Worm (Caenorhabditis elegans) whole organism, young adult: ENCODE data around the gene Y37E11AM.4.

Source experiments
- B0035.1 ChIP-seq: sonication (generic microtip); optimal IDR thresholded peaks from 2 replicates; lab custom pipeline; 2016; ENCODE audit warnings: missing genetic modification characterization, mild to moderate bottlenecking, missing compliant biosample characterization, missing genotype, missing genetic modification reagents
- B0336.3 ChIP-seq: fragments of 200-800 bp; sonication (Bioruptor generic); IDR thresholded peaks from 2 replicates; pipeline ENCODE4 v1.3.6; 2022; ENCODE audit warnings: missing genetic modification characterization, missing compliant biosample characterization
- F23B12.7 ChIP-seq: sonication (generic microtip); optimal IDR thresholded peaks from 2 replicates; lab custom pipeline; 2017; ENCODE audit warnings: missing genetic modification characterization, mild to moderate bottlenecking, missing compliant biosample characterization, antibody characterized with exemption, moderate library complexity; ENCODE audit not compliant: insufficient read depth
- F33H1.4 ChIP-seq: fragments of 200-800 bp; sonication (Bioruptor generic); IDR thresholded peaks from 2 replicates; pipeline ENCODE4 v1.3.6; 2022; ENCODE audit warnings: missing genetic modification reagents, missing genetic modification characterization, missing compliant biosample characterization
- F39B2.1 ChIP-seq: fragments of 200-800 bp; sonication (Bioruptor generic); IDR thresholded peaks from 2 replicates; pipeline ENCODE4 v1.3.6; 2022; ENCODE audit warnings: missing genetic modification reagents, missing genetic modification characterization, missing compliant biosample characterization
- F52B5.7 ChIP-seq: sonication (generic microtip); optimal IDR thresholded peaks from 2 replicates; lab custom pipeline; 2016; ENCODE audit warnings: mild to moderate bottlenecking, missing genetic modification characterization, missing compliant biosample characterization
- F55B11.4 ChIP-seq: sonication (generic microtip); optimal IDR thresholded peaks from 2 replicates; lab custom pipeline; 2016; ENCODE audit warnings: missing compliant biosample characterization, missing genetic modification characterization, borderline replicate concordance; ENCODE audit not compliant: insufficient read depth
- F57C9.4 ChIP-seq: sonication (generic microtip); optimal IDR thresholded peaks from 2 replicates; lab custom pipeline; 2017; ENCODE audit warnings: mild to moderate bottlenecking, missing genetic modification characterization, missing compliant biosample characterization
- T26A5.8 ChIP-seq: sonication (generic microtip); optimal IDR thresholded peaks from 2 replicates; lab custom pipeline; 2016; ENCODE audit warnings: missing genetic modification characterization, missing compliant biosample characterization
- attf-5 ChIP-seq: fragments of 200-800 bp; sonication (Bioruptor generic); optimal IDR thresholded peaks from 2 replicates; lab custom pipeline; 2018; ENCODE audit warnings: mild to moderate bottlenecking, missing genetic modification characterization, missing compliant biosample characterization
- bed-2 ChIP-seq: fragments of 200-800 bp; sonication (Bioruptor generic); IDR thresholded peaks from 2 replicates; pipeline ENCODE4 v1.3.6; 2022; ENCODE audit warnings: missing genetic modification reagents, missing genetic modification characterization, missing compliant biosample characterization
- ccch-3 ChIP-seq: fragments of 200-800 bp; sonication (Bioruptor generic); optimal IDR thresholded peaks from 2 replicates; lab custom pipeline; 2018; ENCODE audit warnings: mild to moderate bottlenecking, missing genetic modification characterization, missing compliant biosample characterization
- cebp-1 ChIP-seq, 2 experiments: fragments of 200-800 bp in 1 of 2; sonication (Bioruptor generic) in 1 of 2; sonication (generic microtip) in 1 of 2; IDR thresholded peaks in 1 of 2; optimal IDR thresholded peaks in 1 of 2; 2 replicates each; pipeline versions ENCODE4 v1.3.6 to Lab custom; 2017 to 2022; ENCODE audit warnings: missing compliant biosample characterization in 2 of 2, missing genetic modification characterization in 2 of 2, mild to moderate bottlenecking in 1 of 2, missing genetic modification reagents in 1 of 2, moderate library complexity in 1 of 2
- ceh-79 ChIP-seq: sonication (generic microtip); optimal IDR thresholded peaks from 2 replicates; lab custom pipeline; 2017; ENCODE audit warnings: mild to moderate bottlenecking, missing genetic modification characterization, missing compliant biosample characterization
- chd-7 ChIP-seq: sonication (generic microtip); optimal IDR thresholded peaks from 2 replicates; lab custom pipeline; 2016; ENCODE audit warnings: mild to moderate bottlenecking, missing genetic modification characterization, moderate library complexity, missing compliant biosample characterization
- dox-1 ChIP-seq: fragments of 200-800 bp; sonication (Bioruptor generic); IDR thresholded peaks from 2 replicates; pipeline ENCODE4 v1.3.6; 2022; ENCODE audit warnings: missing genetic modification reagents, missing genetic modification characterization, missing compliant biosample characterization
- dpff-1 ChIP-seq: sonication (generic microtip); optimal IDR thresholded peaks from 2 replicates; lab custom pipeline; 2017; ENCODE audit warnings: mild to moderate bottlenecking, missing genetic modification characterization, missing compliant biosample characterization
- egl-44 ChIP-seq: fragments of 200-800 bp; sonication (Bioruptor generic); IDR thresholded peaks from 2 replicates; pipeline ENCODE4 v1.3.6; 2022; ENCODE audit warnings: missing genetic modification reagents, missing genetic modification characterization, missing compliant biosample characterization
- egrh-3 ChIP-seq: fragments of 200-800 bp; sonication (Bioruptor generic); IDR thresholded peaks from 2 replicates; pipeline ENCODE4 v1.3.6; 2022; ENCODE audit warnings: missing genetic modification reagents, missing genetic modification characterization, missing compliant biosample characterization
- ets-4 ChIP-seq: fragments of 200-800 bp; sonication (Bioruptor generic); optimal IDR thresholded peaks from 2 replicates; lab custom pipeline; 2018; ENCODE audit warnings: mild to moderate bottlenecking, missing genetic modification characterization, missing compliant biosample characterization
- fkh-3 ChIP-seq: sonication (generic microtip); optimal IDR thresholded peaks from 2 replicates; lab custom pipeline; 2016; ENCODE audit warnings: mild to moderate bottlenecking, missing genetic modification characterization, missing compliant biosample characterization
- hmg-1.2 ChIP-seq: fragments of 200-800 bp; sonication (Bioruptor generic); IDR thresholded peaks from 2 replicates; pipeline ENCODE4 v1.3.6; 2022; ENCODE audit warnings: missing genetic modification reagents, missing genetic modification characterization, missing compliant biosample characterization
- hrde-1 ChIP-seq: sonication (generic microtip); optimal IDR thresholded peaks from 2 replicates; lab custom pipeline; 2016; ENCODE audit warnings: missing genetic modification characterization, mild to moderate bottlenecking, missing compliant biosample characterization, moderate library complexity, missing genotype, missing genetic modification reagents, borderline replicate concordance
- let-526 ChIP-seq: fragments of 200-800 bp; sonication (Bioruptor generic); IDR thresholded peaks from 2 replicates; pipeline ENCODE4 v1.3.6; 2022; ENCODE audit warnings: missing genetic modification reagents, missing genetic modification characterization, missing compliant biosample characterization
- let-607 ChIP-seq, 2 experiments: fragments of 200-800 bp in 1 of 2; sonication (Bioruptor generic) in 1 of 2; sonication (generic microtip) in 1 of 2; optimal IDR thresholded peaks; 2 replicates each; lab custom pipeline; 2016 to 2018; ENCODE audit warnings: mild to moderate bottlenecking in 2 of 2, missing compliant biosample characterization in 2 of 2, missing genetic modification characterization in 2 of 2, moderate library complexity in 2 of 2, missing genotype in 1 of 2
- lin-54 ChIP-seq: fragments of 200-800 bp; sonication (Bioruptor generic); optimal IDR thresholded peaks from 2 replicates; lab custom pipeline; 2018; ENCODE audit warnings: mild to moderate bottlenecking, missing genetic modification characterization, missing compliant biosample characterization
- madf-10 ChIP-seq: sonication (generic microtip); optimal IDR thresholded peaks from 2 replicates; lab custom pipeline; 2016; ENCODE audit warnings: mild to moderate bottlenecking, missing genetic modification characterization, missing compliant biosample characterization
- madf-3 ChIP-seq: fragments of 200-800 bp; sonication (Bioruptor generic); IDR thresholded peaks from 2 replicates; pipeline ENCODE4 v1.3.6; 2022; ENCODE audit warnings: missing genetic modification reagents, missing genetic modification characterization, missing compliant biosample characterization
- mcd-1 ChIP-seq: fragments of 200-800 bp; sonication (Bioruptor generic); IDR thresholded peaks from 2 replicates; pipeline ENCODE4 v1.3.6; 2022; ENCODE audit warnings: missing genetic modification reagents, missing genetic modification characterization, missing compliant biosample characterization
- mes-4 ChIP-seq: sonication (generic microtip); optimal IDR thresholded peaks from 2 replicates; lab custom pipeline; 2016; ENCODE audit warnings: missing genotype, missing genetic modification characterization, missing compliant biosample characterization
- nfya-1 ChIP-seq: sonication (generic microtip); optimal IDR thresholded peaks from 2 replicates; lab custom pipeline; 2017; ENCODE audit warnings: antibody characterized with exemption, missing compliant biosample characterization, missing genetic modification characterization, borderline replicate concordance; ENCODE audit not compliant: insufficient read depth
- nhr-120 ChIP-seq: fragments of 200-800 bp; sonication (Bioruptor generic); IDR thresholded peaks from 2 replicates; pipeline ENCODE4 v1.3.6; 2022; ENCODE audit warnings: missing genetic modification characterization, missing compliant biosample characterization
- nhr-27 ChIP-seq: fragments of 200-800 bp; sonication (Bioruptor generic); optimal IDR thresholded peaks from 2 replicates; lab custom pipeline; 2018; ENCODE audit warnings: mild to moderate bottlenecking, missing genetic modification characterization, moderate library complexity, missing compliant biosample characterization
- nhr-80 ChIP-seq: sonication (generic microtip); optimal IDR thresholded peaks from 2 replicates; lab custom pipeline; 2016; ENCODE audit warnings: missing genetic modification characterization, missing compliant biosample characterization
- pha-4 ChIP-seq: fragments of 150-350 bp; sonication (generic microtip); optimal IDR thresholded peaks from 2 replicates; lab custom pipeline; 2014; ENCODE audit warnings: missing biosample characterization, missing genetic modification reagents, missing genetic modification characterization
- repo-1 ChIP-seq: sonication (generic microtip); optimal IDR thresholded peaks from 2 replicates; lab custom pipeline; 2017; ENCODE audit warnings: mild to moderate bottlenecking, missing genetic modification characterization, missing compliant biosample characterization
- rpc-1 ChIP-seq, 2 experiments: fragments of 150-350 bp in 1 of 2; sonication (generic microtip) in 1 of 2; optimal IDR thresholded peaks; 2 replicates each; lab custom pipeline; 2014 to 2018; ENCODE audit warnings: missing biosample characterization in 1 of 2, missing genetic modification characterization in 1 of 2, missing genetic modification reagents in 1 of 2, missing genotype in 1 of 2
- sea-2 ChIP-seq: fragments of 200-800 bp; sonication (Bioruptor generic); IDR thresholded peaks from 2 replicates; pipeline ENCODE4 v1.3.6; 2022; ENCODE audit warnings: missing genetic modification characterization, missing compliant biosample characterization
- snpc-1.3 ChIP-seq: sonication (generic microtip); optimal IDR thresholded peaks from 2 replicates; lab custom pipeline; 2017; ENCODE audit warnings: missing genetic modification characterization, mild to moderate bottlenecking, missing compliant biosample characterization, antibody characterized with exemption, moderate library complexity, missing genotype, missing genetic modification reagents; ENCODE audit not compliant: insufficient read depth
- snpc-3.4 ChIP-seq: sonication (generic microtip); optimal IDR thresholded peaks from 2 replicates; lab custom pipeline; 2017; ENCODE audit warnings: missing genetic modification characterization, mild to moderate bottlenecking, missing compliant biosample characterization, antibody characterized with exemption, moderate library complexity, missing genotype, missing genetic modification reagents
- somi-1 ChIP-seq: fragments of 200-800 bp; sonication (Bioruptor generic); optimal IDR thresholded peaks from 2 replicates; lab custom pipeline; 2018; ENCODE audit warnings: mild to moderate bottlenecking, missing genetic modification characterization, missing compliant biosample characterization
- tbp1 ChIP-seq: fragments of 200-800 bp; sonication (Bioruptor generic); optimal IDR thresholded peaks from 2 replicates; lab custom pipeline; 2018; ENCODE audit warnings: mild to moderate bottlenecking, missing genetic modification characterization, missing compliant biosample characterization
- ztf-22 ChIP-seq: fragments of 200-800 bp; sonication (Bioruptor generic); optimal IDR thresholded peaks from 2 replicates; lab custom pipeline; 2018; ENCODE audit warnings: mild to moderate bottlenecking, missing genetic modification characterization, moderate library complexity, missing compliant biosample characterization
- ztf-26 ChIP-seq: sonication (generic microtip); optimal IDR thresholded peaks from 2 replicates; lab custom pipeline; 2017; ENCODE audit warnings: missing genetic modification characterization, missing compliant biosample characterization
- ztf-28 ChIP-seq: fragments of 200-800 bp; sonication (Bioruptor generic); IDR thresholded peaks from 2 replicates; pipeline ENCODE4 v1.3.6; 2022; ENCODE audit warnings: missing genetic modification reagents, missing genetic modification characterization, missing compliant biosample characterization
- ztf-6 ChIP-seq: fragments of 200-800 bp; sonication (Bioruptor generic); IDR thresholded peaks from 2 replicates; pipeline ENCODE4 v1.3.6; 2022; ENCODE audit warnings: missing genetic modification reagents, missing genetic modification characterization, missing compliant biosample characterization

The Y37E11AM.4 gene

ce11 chrIV:3745806-3746205 is 23.2 kb upstream of the Y37E11AM.4 start (continued):
- TF ChIP-seq ztf-28 (GFP tag; lab: Robert Waterston, UW) (no peak), nhr-27 (no peak), mcd-1 (GFP tag; lab: Robert Waterston, UW) (no peak), madf-3 (GFP tag; lab: Robert Waterston, UW) (no peak), F55B11.4 (tag; lab: Kevin White, UChicago) (no peak), fkh-3 (tag; lab: Kevin White, UChicago) (no peak), bed-2 (GFP tag; lab: Robert Waterston, UW) (no peak), egl-44 (GFP tag; lab: Robert Waterston, UW) (no peak), hrde-1 (tag; lab: Kevin White, UChicago) (no peak), ztf-26 (no peak), F33H1.4 (no peak)
- TF ChIP-seq, all 124 proteins: peak for 7

ce11 chrIV:3743748-3744147 is 21.2 kb upstream of the Y37E11AM.4 start, which contains the start of gene siah-1:
Gene siah-1, plus strand, starts transcription at chrIV:3744048.
- TF ChIP-seq F52B5.7 (no peak), repo-1 (tag; lab: Kevin White, UChicago) (no peak), ztf-22 (no peak), B0035.1 (tag; lab: Kevin White, UChicago) (no peak), pha-4 (tag; lab: Kevin White, UChicago) (no peak), let-607 (tag; optimal IDR thresholded peaks at IDR 0.05; lab: Kevin White, UChicago) (no peak), ets-4 (no peak), B0336.3 (GFP tag; lab: Robert Waterston, UW) (no peak), madf-3 (GFP tag; lab: Robert Waterston, UW) (no peak), cebp-1 (GFP tag; IDR thresholded peaks at IDR 0.05; lab: Robert Waterston, UW) (no peak), cebp-1 (tag; optimal IDR thresholded peaks at IDR 0.05; lab: Kevin White, UChicago) (peak; percentile 18), nhr-80 (tag; lab: Kevin White, UChicago) (peak; percentile 2), nfya-1 (tag; lab: Kevin White, UChicago) (no peak), F23B12.7 (tag; lab: Kevin White, UChicago) (no peak), let-526 (GFP tag; lab: Robert Waterston, UW) (0 out of 2 replicates have a peak, but pooled peaks have one; percentile 12), nhr-120 (GFP tag; lab: Robert Waterston, UW) (no peak), dpff-1 (no peak), tbp1 (GFP tag; lab: Kevin White, UChicago) (peak; percentile 2), snpc-3.4 (no peak), snpc-1.3 (tag; lab: Kevin White, UChicago) (no peak), hmg-1.2 (GFP tag; lab: Robert Waterston, UW) (0 out of 2 replicates have a peak, but pooled peaks have one; percentile 11), ccch-3 (GFP tag; lab: Kevin White, UChicago) (no peak), ceh-79 (tag; lab: Kevin White, UChicago) (no peak), mcd-1 (GFP tag; lab: Robert Waterston, UW) (0 out of 2 replicates have a peak, but pooled peaks have one; percentile 12), attf-5 (GFP tag; lab: Kevin White, UChicago) (peak; percentile 15), somi-1 (GFP tag; lab: Kevin White, UChicago) (no peak), chd-7 (tag; lab: Kevin White, UChicago) (no peak), F39B2.1 (GFP tag; lab: Robert Waterston, UW) (no peak), dox-1 (0 out of 2 replicates have a peak, but pooled peaks have one; percentile 11), sea-2 (no peak), rpc-1 (optimal IDR thresholded peaks at IDR 0.05; lab: Kevin White, UChicago) (no peak), rpc-1 (tag; optimal IDR thresholded peaks at IDR 0.05; lab: Kevin White, UChicago) (no peak), madf-10 (tag; lab: Kevin White, UChicago) (no peak), lin-54 (GFP tag; lab: Kevin White, UChicago) (no peak), T26A5.8 (no peak), ztf-6 (GFP tag; lab: Robert Waterston, UW) (no peak), egrh-3 (no peak), mes-4 (no peak), F57C9.4 (tag; lab: Kevin White, UChicago) (no peak)
